Fruit fly (Drosophila melanogaster): ENCODE data around the gene NSD.

Gene NSD

DNA sequence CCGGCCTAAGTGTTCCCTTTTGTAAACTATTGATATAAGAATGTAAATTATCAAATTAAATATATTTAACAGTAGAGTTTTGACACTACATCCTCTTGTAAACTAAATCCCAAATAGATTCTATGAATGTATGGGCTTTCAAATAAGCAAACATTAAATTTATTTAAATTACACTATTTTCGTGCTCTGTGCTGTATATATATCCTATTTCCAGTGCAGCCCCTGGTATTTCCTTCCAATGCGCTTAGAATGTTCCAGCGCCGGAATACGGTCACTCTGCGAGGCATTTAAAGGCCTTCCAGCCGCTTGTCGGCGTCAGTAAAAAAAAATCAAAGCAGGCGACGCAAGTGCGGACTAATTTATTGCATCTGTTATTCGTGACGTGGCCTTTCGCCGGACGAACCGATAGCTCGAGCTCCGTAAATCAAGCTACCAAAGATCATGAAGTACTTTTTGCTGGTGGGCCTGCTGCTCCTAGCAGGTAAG lies 10.8 kb upstream of the NSD start, which contains the start of gene Gp93 (continued):
- no peak for TF ChIP-seq Nf-YA (GFP tag; IDR thresholded peaks at IDR 0.05)
- TF ChIP-seq phol (tag; optimal IDR thresholded peaks at IDR 0.05) = peak; percentile 59
- TF ChIP-seq Ravus (GFP tag; IDR thresholded peaks at IDR 0.05) = no peak
- peak; percentile 47; the same call in 1 of the 2 replicates for TF ChIP-seq CG31224 (GFP tag; IDR thresholded peaks at IDR 0.05)
- TF ChIP-seq Sin3A (optimal IDR thresholded peaks at IDR 0.05) = peak; percentile 37
- TF ChIP-seq HLH4C (GFP tag; IDR thresholded peaks at IDR 0.05; ENCODE audit: partially characterized antibody) = no peak; the same call in 2 of the 3 replicates
- no peak for TF ChIP-seq Hmr (GFP tag; optimal IDR thresholded peaks at IDR 0.05)
- TF ChIP-seq CG3065 (GFP tag; optimal IDR thresholded peaks at IDR 0.05) = no peak
- no peak; the same call in 1 of the 2 replicates for TF ChIP-seq Ada2b (GFP tag; IDR thresholded peaks at IDR 0.05)
- TF ChIP-seq gt (GFP tag; IDR thresholded peaks at IDR 0.05) = no peak
- peak; percentile 33 for TF ChIP-seq zen (tag; optimal IDR thresholded peaks at IDR 0.05)
- TF ChIP-seq Mad (GFP tag; optimal IDR thresholded peaks at IDR 0.05) = no peak
- no peak for TF ChIP-seq gsb-n (tag; optimal IDR thresholded peaks at IDR 0.05)
- no peak for TF ChIP-seq sim (GFP tag; IDR thresholded peaks at IDR 0.05)
- TF ChIP-seq CG7745 (tag; optimal IDR thresholded peaks at IDR 0.05) = no peak
- TF ChIP-seq Sry-δ (GFP tag; optimal IDR thresholded peaks at IDR 0.05) = no peak
- no peak for TF ChIP-seq CG6654 (GFP tag; optimal IDR thresholded peaks at IDR 0.05)
- TF ChIP-seq dysf (GFP tag; IDR thresholded peaks at IDR 0.05) = peak; percentile 72
- no peak for TF ChIP-seq Max (GFP tag; optimal IDR thresholded peaks at IDR 0.05)
- TF ChIP-seq Ets65A (GFP tag) = peak; percentile 72
- no peak for TF ChIP-seq oc (tag; optimal IDR thresholded peaks at IDR 0.05)
- peak; percentile 69 for TF ChIP-seq CG2678 (tag; optimal IDR thresholded peaks at IDR 0.05)
- TF ChIP-seq Eip74EF (GFP tag; optimal IDR thresholded peaks at IDR 0.05) = no peak
- no peak for TF ChIP-seq Bdp1 (GFP tag; optimal IDR thresholded peaks at IDR 0.05)
- no peak for TF ChIP-seq crol (GFP tag; IDR thresholded peaks at IDR 0.05)
- peak; percentile 71 for TF ChIP-seq CG12391 (tag; optimal IDR thresholded peaks at IDR 0.05)
- no peak for TF ChIP-seq ab (GFP tag; optimal IDR thresholded peaks at IDR 0.05)
- TF ChIP-seq Kr (GFP tag; optimal IDR thresholded peaks at IDR 0.05) = no peak
- TF ChIP-seq Side (GFP tag; optimal IDR thresholded peaks at IDR 0.05) = no peak
- peak; percentile 15 for TF ChIP-seq CG12219 (GFP tag; optimal IDR thresholded peaks at IDR 0.05)
- no peak for TF ChIP-seq bowl (GFP tag; IDR thresholded peaks at IDR 0.05)
- TF ChIP-seq stwl (tag; optimal IDR thresholded peaks at IDR 0.05) = no peak
- TF ChIP-seq fd96Cb (tag; optimal IDR thresholded peaks at IDR 0.05) = peak; percentile 45
- TF ChIP-seq CG14710 (tag; optimal IDR thresholded peaks at IDR 0.05) = peak; percentile 38
- no peak for TF ChIP-seq odd (GFP tag; optimal IDR thresholded peaks at IDR 0.05)
- TF ChIP-seq Ssrp (tag; optimal IDR thresholded peaks at IDR 0.05) = peak; percentile 65
- TF ChIP-seq CG17186 (GFP tag; optimal IDR thresholded peaks at IDR 0.05) = no peak
- TF ChIP-seq fru (optimal IDR thresholded peaks at IDR 0.05) = no peak
- TF ChIP-seq Taf1 (GFP tag; IDR thresholded peaks at IDR 0.05) = no peak
- no peak for TF ChIP-seq PHDP (tag; optimal IDR thresholded peaks at IDR 0.05)
- TF ChIP-seq CG16815 (GFP tag; optimal IDR thresholded peaks at IDR 0.05) = peak; percentile 30
- no peak for TF ChIP-seq fu2 (GFP tag; optimal IDR thresholded peaks at IDR 0.05)
- TF ChIP-seq HLHmδ (GFP tag; optimal IDR thresholded peaks at IDR 0.05) = peak; percentile 46
- TF ChIP-seq CG30403 (GFP tag; optimal IDR thresholded peaks at IDR 0.05) = peak; percentile 70
- no peak for TF ChIP-seq CG11504 (tag; optimal IDR thresholded peaks at IDR 0.05)
- TF ChIP-seq fd3F (GFP tag; optimal IDR thresholded peaks at IDR 0.05) = peak; percentile 42
- TF ChIP-seq chinmo (GFP tag; IDR thresholded peaks at IDR 0.05; ENCODE audit: partially characterized antibody) = peak; percentile 60; the same call in 1 of the 4 replicates
- TF ChIP-seq dati (GFP tag; IDR thresholded peaks at IDR 0.05) = no peak
- TF ChIP-seq Oli (tag; optimal IDR thresholded peaks at IDR 0.05) = peak; percentile 62
- TF ChIP-seq CG7963 (GFP tag; IDR thresholded peaks at IDR 0.05; ENCODE audit: partially characterized antibody) = no peak
- no peak for TF ChIP-seq CG3407 (GFP tag; optimal IDR thresholded peaks at IDR 0.05)
- no peak for TF ChIP-seq h (optimal IDR thresholded peaks at IDR 0.05)
